Worm (Caenorhabditis elegans) whole organism, mixed stage, embryonic: ENCODE data around the gene math-22.

ENCODE experiments used
- M03D4.4 ChIP-seq: sonication (generic microtip); optimal IDR thresholded peaks from 2 replicates; lab custom pipeline; 2017; ENCODE audit warnings: mild to moderate bottlenecking, missing genetic modification characterization, missing compliant biosample characterization
- bed-3 ChIP-seq: fragments of 200-800 bp; sonication (Bioruptor generic); optimal IDR thresholded peaks from 3 replicates; lab custom pipeline; 2018; ENCODE audit warnings: mild to moderate bottlenecking, missing genetic modification characterization, moderate library complexity, missing compliant biosample characterization
- blmp-1 ChIP-seq: fragments of 150-350 bp; optimal IDR thresholded peaks from 2 replicates; lab custom pipeline; 2014; ENCODE audit warnings: missing biosample characterization, missing genetic modification characterization
- ceh-39 ChIP-seq: fragments of 150-350 bp; optimal IDR thresholded peaks from 2 replicates; lab custom pipeline; 2014; ENCODE audit warnings: missing biosample characterization, missing genetic modification characterization
- ceh-43 ChIP-seq: fragments of 200-800 bp; sonication (Bioruptor generic); optimal IDR thresholded peaks from 2 replicates; lab custom pipeline; 2018; ENCODE audit warnings: mild to moderate bottlenecking, missing genetic modification characterization, moderate library complexity, missing compliant biosample characterization
- ceh-83 ChIP-seq: fragments of 200-800 bp; sonication (Bioruptor generic); optimal IDR thresholded peaks from 2 replicates; lab custom pipeline; 2018; ENCODE audit warnings: mild to moderate bottlenecking, missing genetic modification characterization, missing compliant biosample characterization
- ces-1 ChIP-seq: fragments of 150-350 bp; optimal IDR thresholded peaks from 2 replicates; lab custom pipeline; 2014; ENCODE audit warnings: missing biosample characterization, missing genetic modification reagents, missing genetic modification characterization
- cnd-1 ChIP-seq: fragments of 200-800 bp; sonication (Bioruptor generic); optimal IDR thresholded peaks from 2 replicates; lab custom pipeline; 2018; ENCODE audit warnings: mild to moderate bottlenecking, missing genetic modification characterization, missing compliant biosample characterization
- elt-1 ChIP-seq: sonication (generic microtip); optimal IDR thresholded peaks from 2 replicates; lab custom pipeline; 2017; ENCODE audit warnings: missing genetic modification characterization, mild to moderate bottlenecking, missing compliant biosample characterization, antibody characterized with exemption, moderate library complexity, borderline replicate concordance; ENCODE audit not compliant: insufficient read depth
- elt-3 ChIP-seq: fragments of 150-350 bp; optimal IDR thresholded peaks from 2 replicates; lab custom pipeline; 2014; ENCODE audit warnings: missing biosample characterization, missing genetic modification characterization
- flh-1 ChIP-seq: fragments of 200-800 bp; sonication (Bioruptor generic); optimal IDR thresholded peaks from 2 replicates; lab custom pipeline; 2018; ENCODE audit warnings: mild to moderate bottlenecking, missing genetic modification characterization, moderate library complexity, missing compliant biosample characterization
- ham-2 ChIP-seq: fragments of 200-800 bp; sonication (Bioruptor generic); optimal IDR thresholded peaks from 2 replicates; lab custom pipeline; 2018; ENCODE audit warnings: mild to moderate bottlenecking, missing genetic modification characterization, missing compliant biosample characterization
- hlh-1 ChIP-seq: fragments of 150-350 bp; optimal IDR thresholded peaks from 2 replicates; lab custom pipeline; 2014; ENCODE audit warnings: missing biosample characterization, missing genetic modification reagents, missing genetic modification characterization
- lin-32 ChIP-seq: fragments of 200-800 bp; sonication (Bioruptor generic); optimal IDR thresholded peaks from 2 replicates; lab custom pipeline; 2018; ENCODE audit warnings: mild to moderate bottlenecking, missing genetic modification characterization, missing compliant biosample characterization
- mab-5 ChIP-seq: fragments of 150-350 bp; optimal IDR thresholded peaks from 2 replicates; lab custom pipeline; 2014; ENCODE audit warnings: missing biosample characterization, missing genetic modification characterization
- mep-1 ChIP-seq: fragments of 150-350 bp; optimal IDR thresholded peaks from 2 replicates; lab custom pipeline; 2017; ENCODE audit warnings: missing biosample characterization, missing genetic modification reagents, missing genetic modification characterization, inconsistent platforms
- mls-2 ChIP-seq: sonication (generic microtip); optimal IDR thresholded peaks from 2 replicates; lab custom pipeline; 2016; ENCODE audit warnings: mild to moderate bottlenecking, missing genetic modification characterization, moderate library complexity, missing compliant biosample characterization
- nhr-12 ChIP-seq: fragments of 150-350 bp; optimal IDR thresholded peaks from 2 replicates; lab custom pipeline; 2014; ENCODE audit warnings: missing biosample characterization, missing genetic modification characterization
- nhr-2 ChIP-seq: fragments of 150-350 bp; optimal IDR thresholded peaks from 2 replicates; lab custom pipeline; 2014; ENCODE audit warnings: missing biosample characterization, missing genetic modification characterization
- nhr-237 ChIP-seq: fragments of 150-350 bp; optimal IDR thresholded peaks from 2 replicates; lab custom pipeline; 2014; ENCODE audit warnings: missing biosample characterization, missing genetic modification characterization
- nhr-28 ChIP-seq: fragments of 150-350 bp; optimal IDR thresholded peaks from 2 replicates; lab custom pipeline; 2014; ENCODE audit warnings: missing biosample characterization, missing genetic modification characterization
- nhr-76 ChIP-seq: sonication (generic microtip); optimal IDR thresholded peaks from 2 replicates; lab custom pipeline; 2017; ENCODE audit warnings: missing biosample characterization, missing genetic modification characterization
- snpc-4 ChIP-seq: fragments of 150-350 bp; optimal IDR thresholded peaks from 2 replicates; lab custom pipeline; 2014; ENCODE audit warnings: missing biosample characterization, missing genetic modification characterization
- sptf-1 ChIP-seq: sonication (generic microtip); optimal IDR thresholded peaks from 2 replicates; lab custom pipeline; 2017; ENCODE audit warnings: mild to moderate bottlenecking, missing genetic modification characterization, moderate library complexity, missing compliant biosample characterization
- tbx-8 ChIP-seq: fragments of 200-800 bp; sonication (Bioruptor generic); optimal IDR thresholded peaks from 2 replicates; lab custom pipeline; 2018; ENCODE audit warnings: mild to moderate bottlenecking, missing genetic modification characterization, moderate library complexity, missing compliant biosample characterization
- unc-120 ChIP-seq: sonication (generic microtip); optimal IDR thresholded peaks from 2 replicates; lab custom pipeline; 2017; ENCODE audit warnings: missing genetic modification characterization, missing compliant biosample characterization; ENCODE audit not compliant: poor library complexity, severe bottlenecking
- unc-62 ChIP-seq: fragments of 150-350 bp; optimal IDR thresholded peaks from 2 replicates; lab custom pipeline; 2014; ENCODE audit warnings: missing biosample characterization, missing genetic modification reagents, missing genetic modification characterization
- ztf-11 ChIP-seq: fragments of 150-350 bp; optimal IDR thresholded peaks from 2 replicates; lab custom pipeline; 2014; ENCODE audit warnings: missing biosample characterization, missing genetic modification characterization

The math-22 gene

DNA sequence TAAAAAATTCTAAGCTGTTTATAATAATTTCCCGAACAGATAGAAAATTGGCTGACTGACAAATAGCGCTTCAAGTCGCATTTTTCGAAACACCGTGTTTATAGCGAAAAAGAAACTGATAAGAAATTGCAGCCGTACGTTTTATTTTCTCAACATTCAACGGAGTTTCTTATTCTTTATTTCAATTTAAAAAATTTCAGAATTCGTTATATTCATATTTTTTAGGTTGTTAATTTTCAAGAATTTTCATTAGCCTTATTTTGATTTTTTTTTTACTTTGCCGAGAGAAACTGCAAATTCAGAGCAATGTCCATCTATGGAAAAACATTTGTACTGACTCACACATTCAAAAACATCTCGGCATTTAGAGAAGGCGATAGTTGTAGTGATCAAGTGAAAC lies 7.3 kb upstream of the math-22 start, which contains the start of gene C46F9.6:
C46F9.6 (plus strand) TSS at position 301 of the 400 bp plus-strand sequence.
- TF ChIP-seq nhr-28 (tag; lab: Kevin White, UChicago): no peak
- TF ChIP-seq bed-3 (GFP tag; lab: Kevin White, UChicago): no peak
- TF ChIP-seq ztf-11: no peak
- TF ChIP-seq ceh-39 (tag; lab: Kevin White, UChicago): no peak
- TF ChIP-seq lin-32 (GFP tag; lab: Kevin White, UChicago): no peak
- no peak for TF ChIP-seq nhr-76 (tag; lab: Kevin White, UChicago)
- TF ChIP-seq unc-62 (GFP tag; lab: Kevin White, UChicago): no peak
- no peak for TF ChIP-seq unc-120
- TF ChIP-seq cnd-1 (tag; lab: Kevin White, UChicago): no peak
- TF ChIP-seq flh-1: no peak

ce11 chrII:1899934-1900333 lies 5.3 kb upstream of the math-22 start, which contains the start of gene math-24:
TSS of gene math-24 (plus strand) at chrII:1900234.
- TF ChIP-seq flh-1: no peak
- TF ChIP-seq mep-1: no peak
- TF ChIP-seq ces-1 (GFP tag; lab: Kevin White, UChicago): no peak
- no peak for TF ChIP-seq ztf-11
- no peak for TF ChIP-seq unc-120
- TF ChIP-seq sptf-1 (tag; lab: Kevin White, UChicago): no peak
- no peak for TF ChIP-seq ceh-83 (GFP tag; lab: Kevin White, UChicago)
- no peak for TF ChIP-seq snpc-4 (tag; lab: Kevin White, UChicago)
- no peak for TF ChIP-seq elt-1
- no peak for TF ChIP-seq cnd-1 (tag; lab: Kevin White, UChicago)
- TF ChIP-seq unc-62 (GFP tag; lab: Kevin White, UChicago): no peak
- no peak for TF ChIP-seq hlh-1 (tag; lab: Kevin White, UChicago)

DNA sequence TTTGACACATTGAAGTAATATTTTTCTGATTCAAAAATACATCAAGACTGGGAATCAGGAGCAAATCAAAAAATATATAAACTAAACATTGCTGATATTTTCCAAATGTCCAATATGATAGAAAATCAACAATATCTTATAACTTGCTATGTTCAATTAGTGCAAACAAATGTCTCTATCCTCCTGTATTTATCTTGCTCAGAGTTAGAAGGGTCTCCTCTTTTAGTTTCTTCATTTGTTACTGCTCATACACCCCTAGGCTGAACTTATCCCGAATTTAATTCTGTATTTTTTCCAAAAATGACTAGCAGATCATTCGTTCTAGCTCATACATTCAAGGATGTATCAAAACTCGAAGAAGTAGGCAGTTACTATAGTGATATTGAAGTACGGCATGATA lies 3.2 kb upstream of the math-22 start, which contains the start of gene math-23:
math-23 (plus strand) TSS at position 301 of the 400 bp plus-strand sequence.
- no peak for TF ChIP-seq nhr-237 (tag; lab: Kevin White, UChicago)
- no peak for TF ChIP-seq elt-3 (tag; lab: Kevin White, UChicago)

ce11 chrII:1912741-1913140 lies 7.5 kb downstream of the math-22 start, which contains the start of gene math-31:
TSS of gene math-31 (minus strand) at chrII:1912841.
- TF ChIP-seq bed-3 (GFP tag; lab: Kevin White, UChicago) (no peak), mep-1 (no peak), lin-32 (GFP tag; lab: Kevin White, UChicago) (no peak), nhr-12 (tag; lab: Kevin White, UChicago) (no peak), mls-2 (tag; lab: Kevin White, UChicago) (no peak), unc-62 (GFP tag; lab: Kevin White, UChicago) (no peak), nhr-2 (tag; lab: Kevin White, UChicago) (no peak), blmp-1 (no peak), nhr-28 (tag; lab: Kevin White, UChicago) (no peak), elt-1 (no peak), ceh-83 (GFP tag; lab: Kevin White, UChicago) (no peak), ztf-11 (no peak), M03D4.4 (tag; lab: Kevin White, UChicago) (no peak), mab-5 (tag; lab: Kevin White, UChicago) (no peak)

DNA sequence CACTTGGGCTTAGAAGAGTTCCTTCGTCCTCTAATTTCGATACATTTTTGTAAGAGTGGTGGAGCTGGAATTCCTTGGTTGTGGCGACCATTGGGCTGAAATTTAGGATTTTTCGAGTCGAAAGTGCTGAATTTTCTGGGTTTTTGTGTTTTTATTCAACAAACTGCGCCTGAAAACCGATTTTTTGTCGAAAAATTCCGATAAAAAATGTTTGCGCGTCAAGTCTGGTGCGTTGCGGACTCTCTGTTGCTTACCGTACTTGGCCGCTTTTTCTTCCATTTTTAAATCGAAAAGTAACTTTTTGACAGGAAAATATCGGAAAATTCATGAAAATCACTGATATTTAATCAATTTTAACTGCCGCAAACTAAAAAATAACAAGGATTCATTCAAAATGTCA lies 12.7 kb downstream of the math-22 start, which contains the start of gene bath-4:
bath-4 (minus strand) TSS at position 101 of the 400 bp plus-strand sequence.
- TF ChIP-seq ceh-43 (GFP tag; lab: Kevin White, UChicago): no peak

- no peak for TF ChIP-seq sptf-1 (tag; lab: Kevin White, UChicago)
- no peak for TF ChIP-seq nhr-2 (tag; lab: Kevin White, UChicago)
- TF ChIP-seq snpc-4 (tag; lab: Kevin White, UChicago): no peak
- TF ChIP-seq mab-5 (tag; lab: Kevin White, UChicago): no peak
- no peak for TF ChIP-seq ham-2 (GFP tag; lab: Kevin White, UChicago)
- TF ChIP-seq tbx-8 (GFP tag; lab: Kevin White, UChicago): no peak
Measured at ce11 chrII:1921018-1921417, 15.8 kb downstream of the math-22 start, which contains the start of gene bath-7. TSS of gene bath-7 (minus strand) at chrII:1921118.
